Worm (Caenorhabditis elegans) whole organism, late embryonic: ENCODE data around the gene C25D7.16.
A peak's percentile ranks its signal among the peaks of the same experiment; 100 is the strongest.

Experiments used
- C08G9.2 ChIP-seq: sonication (generic microtip); optimal IDR thresholded peaks from 2 replicates; lab custom pipeline; 2016; ENCODE audit warnings: mild to moderate bottlenecking, missing genetic modification characterization, moderate library complexity, missing compliant biosample characterization
- C38D4.7 ChIP-seq: fragments of 200-800 bp; sonication (Bioruptor generic); optimal IDR thresholded peaks from 2 replicates; lab custom pipeline; 2018; ENCODE audit warnings: mild to moderate bottlenecking, missing genetic modification characterization, moderate library complexity, missing compliant biosample characterization
- F13H6.1 ChIP-seq: sonication (generic microtip); optimal IDR thresholded peaks from 2 replicates; lab custom pipeline; 2016; ENCODE audit warnings: missing genetic modification characterization, missing compliant biosample characterization
- K02D7.2 ChIP-seq: sonication (generic microtip); optimal IDR thresholded peaks from 2 replicates; lab custom pipeline; 2017; ENCODE audit warnings: mild to moderate bottlenecking, missing genetic modification characterization, missing compliant biosample characterization
- T23F11.4 ChIP-seq: fragments of 200-800 bp; sonication (Bioruptor generic); optimal IDR thresholded peaks from 2 replicates; lab custom pipeline; 2018; ENCODE audit warnings: mild to moderate bottlenecking, missing genetic modification characterization, missing compliant biosample characterization
- ahr-1 ChIP-seq: sonication (generic microtip); optimal IDR thresholded peaks from 2 replicates; lab custom pipeline; 2016; ENCODE audit warnings: missing genetic modification characterization, missing compliant biosample characterization
- ama-1 ChIP-seq: fragments of 150-350 bp; optimal IDR thresholded peaks from 2 replicates; lab custom pipeline; 2014
- ceh-14 ChIP-seq: sonication (generic microtip); optimal IDR thresholded peaks from 2 replicates; lab custom pipeline; 2016; ENCODE audit warnings: missing genotype, missing genetic modification characterization, missing compliant biosample characterization
- ceh-18 ChIP-seq: sonication (generic microtip); optimal IDR thresholded peaks from 2 replicates; lab custom pipeline; 2016; ENCODE audit warnings: missing genetic modification characterization, missing compliant biosample characterization
- ceh-19 ChIP-seq: fragments of 200-800 bp; sonication (Bioruptor generic); optimal IDR thresholded peaks from 2 replicates; lab custom pipeline; 2018; ENCODE audit warnings: mild to moderate bottlenecking, missing genetic modification characterization, missing compliant biosample characterization
- ceh-2 ChIP-seq: sonication (generic microtip); optimal IDR thresholded peaks from 2 replicates; lab custom pipeline; 2016; ENCODE audit warnings: missing genotype, missing genetic modification characterization, missing compliant biosample characterization
- ceh-22 ChIP-seq: sonication (generic microtip); optimal IDR thresholded peaks from 2 replicates; lab custom pipeline; 2017; ENCODE audit warnings: missing biosample characterization, missing genetic modification characterization
- ceh-24 ChIP-seq: sonication (generic microtip); optimal IDR thresholded peaks from 2 replicates; lab custom pipeline; 2016; ENCODE audit warnings: mild to moderate bottlenecking, missing genetic modification characterization, missing compliant biosample characterization
- ceh-30 ChIP-seq: fragments of 150-350 bp; optimal IDR thresholded peaks from 2 replicates; lab custom pipeline; 2014; ENCODE audit warnings: missing biosample characterization, missing genetic modification characterization
- ceh-45 ChIP-seq: fragments of 200-800 bp; sonication (Bioruptor generic); IDR thresholded peaks from 2 replicates; pipeline ENCODE4 v1.3.6; 2022; ENCODE audit warnings: missing genetic modification reagents, missing genetic modification characterization, missing compliant biosample characterization
- ceh-48 ChIP-seq: sonication (generic microtip); optimal IDR thresholded peaks from 2 replicates; lab custom pipeline; 2016; ENCODE audit warnings: missing genetic modification characterization, inconsistent platforms, missing compliant biosample characterization
- ceh-6 ChIP-seq: fragments of 200-800 bp; sonication (Bioruptor generic); optimal IDR thresholded peaks from 2 replicates; lab custom pipeline; 2018; ENCODE audit warnings: mild to moderate bottlenecking, missing genetic modification characterization, missing compliant biosample characterization
- ceh-9 ChIP-seq: sonication (generic microtip); optimal IDR thresholded peaks from 2 replicates; lab custom pipeline; 2016; ENCODE audit warnings: mild to moderate bottlenecking, missing genetic modification characterization, inconsistent platforms, missing compliant biosample characterization
- che-1 ChIP-seq: sonication (generic microtip); optimal IDR thresholded peaks from 2 replicates; lab custom pipeline; 2016; ENCODE audit warnings: mild to moderate bottlenecking, missing genetic modification characterization, missing compliant biosample characterization
- elt-2 ChIP-seq: sonication (generic microtip); optimal IDR thresholded peaks from 2 replicates; lab custom pipeline; 2016; ENCODE audit warnings: missing genetic modification reagents, missing genetic modification characterization, missing compliant biosample characterization
- ets-4 ChIP-seq: sonication (generic microtip); optimal IDR thresholded peaks from 2 replicates; lab custom pipeline; 2016; ENCODE audit warnings: missing genetic modification characterization, missing compliant biosample characterization
- fkh-10 ChIP-seq: fragments of 150-350 bp; optimal IDR thresholded peaks from 2 replicates; lab custom pipeline; 2014; ENCODE audit warnings: missing biosample characterization, missing genetic modification reagents, missing genetic modification characterization
- fkh-6 ChIP-seq: sonication (generic microtip); optimal IDR thresholded peaks from 2 replicates; lab custom pipeline; 2016; ENCODE audit warnings: missing genetic modification characterization, missing compliant biosample characterization
- gmeb-2 ChIP-seq: sonication (generic microtip); optimal IDR thresholded peaks from 2 replicates; lab custom pipeline; 2016; ENCODE audit warnings: missing genetic modification characterization, inconsistent platforms, missing compliant biosample characterization
- hlh-13 ChIP-seq: fragments of 200-800 bp; sonication (Bioruptor generic); optimal IDR thresholded peaks from 2 replicates; lab custom pipeline; 2018; ENCODE audit warnings: mild to moderate bottlenecking, missing genetic modification characterization, missing compliant biosample characterization
- hlh-15 ChIP-seq: sonication (generic microtip); optimal IDR thresholded peaks from 2 replicates; lab custom pipeline; 2016; ENCODE audit warnings: missing genetic modification characterization, missing compliant biosample characterization
- hlh-30 ChIP-seq: sonication (generic microtip); optimal IDR thresholded peaks from 2 replicates; lab custom pipeline; 2017; ENCODE audit warnings: antibody characterized with exemption, missing genetic modification characterization, missing compliant biosample characterization; ENCODE audit not compliant: insufficient read depth
- hlh-6 ChIP-seq: sonication (generic microtip); optimal IDR thresholded peaks from 2 replicates; lab custom pipeline; 2016; ENCODE audit warnings: missing genotype, missing genetic modification characterization, missing compliant biosample characterization
- hlh-8 ChIP-seq: sonication (generic microtip); optimal IDR thresholded peaks from 2 replicates; lab custom pipeline; 2016; ENCODE audit warnings: missing genotype, missing genetic modification characterization, missing compliant biosample characterization
- lin-11 ChIP-seq: fragments of 200-800 bp; sonication (Bioruptor generic); optimal IDR thresholded peaks from 2 replicates; lab custom pipeline; 2018; ENCODE audit warnings: mild to moderate bottlenecking, missing genetic modification characterization, missing compliant biosample characterization
- mec-3 ChIP-seq: sonication (generic microtip); optimal IDR thresholded peaks from 2 replicates; lab custom pipeline; 2016; ENCODE audit warnings: borderline replicate concordance, missing genetic modification characterization, missing compliant biosample characterization
- nhr-232 ChIP-seq: sonication (generic microtip); optimal IDR thresholded peaks from 2 replicates; lab custom pipeline; 2016; ENCODE audit warnings: missing genetic modification characterization, missing compliant biosample characterization
- npax-4 ChIP-seq: sonication (generic microtip); optimal IDR thresholded peaks from 2 replicates; lab custom pipeline; 2016; ENCODE audit warnings: missing genetic modification characterization, missing compliant biosample characterization
- pag-3 ChIP-seq: sonication (generic microtip); optimal IDR thresholded peaks from 2 replicates; lab custom pipeline; 2016; ENCODE audit warnings: missing compliant biosample characterization, missing genetic modification characterization, borderline replicate concordance
- pat-9 ChIP-seq: fragments of 200-800 bp; sonication (Bioruptor generic); optimal IDR thresholded peaks from 2 replicates; lab custom pipeline; 2018; ENCODE audit warnings: mild to moderate bottlenecking, missing genetic modification characterization, moderate library complexity, missing compliant biosample characterization
- pax-1 ChIP-seq: fragments of 150-350 bp; optimal IDR thresholded peaks from 2 replicates; lab custom pipeline; 2014; ENCODE audit warnings: missing biosample characterization, missing genetic modification characterization
- pros-1 ChIP-seq: fragments of 150-350 bp; optimal IDR thresholded peaks from 2 replicates; lab custom pipeline; 2014; ENCODE audit warnings: missing biosample characterization, missing genetic modification reagents, missing genetic modification characterization
- ref-2 ChIP-seq: sonication (generic microtip); optimal IDR thresholded peaks from 2 replicates; lab custom pipeline; 2016; ENCODE audit warnings: missing genetic modification characterization, missing compliant biosample characterization
- sox-4 ChIP-seq: sonication (generic microtip); optimal IDR thresholded peaks from 2 replicates; lab custom pipeline; 2017; ENCODE audit warnings: mild to moderate bottlenecking, missing genetic modification characterization, inconsistent platforms, missing compliant biosample characterization
- tbx-2 ChIP-seq: sonication (generic microtip); optimal IDR thresholded peaks from 2 replicates; lab custom pipeline; 2016; ENCODE audit warnings: missing genetic modification characterization, missing compliant biosample characterization
- ttx-3 ChIP-seq: sonication (generic microtip); optimal IDR thresholded peaks from 2 replicates; lab custom pipeline; 2016; ENCODE audit warnings: missing genetic modification reagents, missing genetic modification characterization, missing compliant biosample characterization
- unc-3 ChIP-seq, 2 experiments: fragments of 200-800 bp in 1 of 2; sonication (Bioruptor generic) in 1 of 2; sonication (generic microtip) in 1 of 2; conservative IDR thresholded peaks in 1 of 2; optimal IDR thresholded peaks in 1 of 2; 2 replicates each; pipeline versions ENCODE4 v1.3.6 to Lab custom; 2016 to 2022; ENCODE audit warnings: missing compliant biosample characterization in 2 of 2, missing genetic modification characterization in 2 of 2, missing genetic modification reagents in 1 of 2
- unc-42 ChIP-seq: sonication (generic microtip); optimal IDR thresholded peaks from 2 replicates; lab custom pipeline; 2016; ENCODE audit warnings: missing genotype, missing genetic modification characterization, missing compliant biosample characterization
- unc-55 ChIP-seq: sonication (generic microtip); optimal IDR thresholded peaks from 2 replicates; lab custom pipeline; 2017; ENCODE audit warnings: missing biosample characterization, missing genetic modification reagents, missing genetic modification characterization
- ztf-16 ChIP-seq: sonication (generic microtip); optimal IDR thresholded peaks from 2 replicates; lab custom pipeline; 2017; ENCODE audit warnings: missing genetic modification characterization, missing compliant biosample characterization

Gene C25D7.16

ce11 chrV:15048107-15048506, 7.9 kb upstream of the C25D7.16 start, which contains the start of gene sdc-3:
sdc-3 (minus strand) TSS chrV:15048207.
- no peak for TF ChIP-seq ceh-18
- peak; percentile 17 for TF ChIP-seq unc-55
- TF ChIP-seq tbx-2 = no peak

- no peak for TF ChIP-seq hlh-30 (tag; lab: Kevin White, UChicago)
- no peak for TF ChIP-seq sox-4
- no peak for TF ChIP-seq ttx-3 (tag; lab: Kevin White, UChicago)
- TF ChIP-seq fkh-10 (GFP tag; lab: Kevin White, UChicago) = no peak
- TF ChIP-seq ceh-6 (GFP tag; lab: Kevin White, UChicago) = no peak
- TF ChIP-seq fkh-6 (tag; lab: Kevin White, UChicago) = no peak
- TF ChIP-seq pax-1 (tag; lab: Kevin White, UChicago) = no peak
- no peak for TF ChIP-seq gmeb-2 (tag; lab: Kevin White, UChicago)
- no peak for TF ChIP-seq elt-2 (tag; lab: Kevin White, UChicago)
- TF ChIP-seq ama-1 (lab: Kevin White, UChicago) = no peak
- TF ChIP-seq T23F11.4 (GFP tag; lab: Kevin White, UChicago) = no peak
- no peak for TF ChIP-seq ceh-14 (tag; lab: Kevin White, UChicago)
- no peak for TF ChIP-seq che-1 (tag; lab: Kevin White, UChicago)
- no peak for TF ChIP-seq ceh-2 (tag; lab: Kevin White, UChicago)
- TF ChIP-seq pat-9 = no peak
- no peak for TF ChIP-seq ceh-18
- no peak for TF ChIP-seq unc-3 (GFP tag; conservative IDR thresholded peaks at IDR 0.05; lab: Robert Waterston, UW)
- TF ChIP-seq unc-3 (tag; optimal IDR thresholded peaks at IDR 0.05; lab: Kevin White, UChicago) = no peak
- no peak for TF ChIP-seq pros-1 (tag; lab: Kevin White, UChicago)
- no peak for TF ChIP-seq hlh-15 (tag; lab: Kevin White, UChicago)
- no peak for TF ChIP-seq ceh-9 (tag; lab: Kevin White, UChicago)
Measured at ce11 chrV:15051720-15052119, 4.3 kb upstream of the C25D7.16 start.

DNA sequence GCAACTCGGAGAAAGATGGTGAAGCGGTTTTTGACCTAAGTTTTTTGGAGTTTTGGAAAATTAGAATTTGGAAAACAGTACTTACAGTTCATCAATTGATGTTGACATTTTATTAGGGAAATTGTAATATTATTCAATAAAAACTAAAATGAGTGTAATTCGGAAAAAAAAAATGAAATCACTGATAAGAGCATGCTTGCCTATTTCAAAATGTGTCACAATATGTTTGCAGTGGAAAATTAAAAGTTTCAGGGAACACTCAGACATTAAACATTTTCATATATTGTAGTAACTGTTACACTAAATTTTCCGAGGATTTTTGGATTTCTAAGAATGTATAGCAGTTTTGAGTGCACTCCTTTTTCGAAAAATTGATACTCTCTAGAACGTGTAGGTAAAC, 3.6 kb upstream of the C25D7.16 start, which contains the start of the genes fbxa-82 and C25D7.5:
fbxa-82 (minus strand) TSS at position 163 of the 400 bp plus-strand sequence.
C25D7.5 (plus strand) TSS at position 283 of the 400 bp plus-strand sequence.
- TF ChIP-seq nhr-232 (tag; lab: Kevin White, UChicago) = no peak
- no peak for TF ChIP-seq tbx-2
- TF ChIP-seq gmeb-2 (tag; lab: Kevin White, UChicago) = no peak
- TF ChIP-seq ahr-1 (tag; lab: Kevin White, UChicago) = no peak
- no peak for TF ChIP-seq ceh-48 (tag; lab: Kevin White, UChicago)
- TF ChIP-seq C08G9.2 = no peak
- TF ChIP-seq ceh-30 = no peak
- no peak for TF ChIP-seq hlh-8 (tag; lab: Kevin White, UChicago)
- TF ChIP-seq ceh-19 (GFP tag; lab: Kevin White, UChicago) = no peak
- TF ChIP-seq npax-4 (tag; lab: Kevin White, UChicago) = no peak
- TF ChIP-seq unc-3 (GFP tag; conservative IDR thresholded peaks at IDR 0.05; lab: Robert Waterston, UW) = no peak
- no peak for TF ChIP-seq unc-3 (tag; optimal IDR thresholded peaks at IDR 0.05; lab: Kevin White, UChicago)
- no peak for TF ChIP-seq che-1 (tag; lab: Kevin White, UChicago)
- no peak for TF ChIP-seq K02D7.2 (tag; lab: Kevin White, UChicago)
- no peak for TF ChIP-seq ets-4 (tag; lab: Kevin White, UChicago)
- TF ChIP-seq lin-11 (tag; lab: Kevin White, UChicago) = no peak
- TF ChIP-seq ceh-14 (tag; lab: Kevin White, UChicago) = no peak
- no peak for TF ChIP-seq ceh-2 (tag; lab: Kevin White, UChicago)
- TF ChIP-seq pag-3 (tag; lab: Kevin White, UChicago) = no peak

DNA sequence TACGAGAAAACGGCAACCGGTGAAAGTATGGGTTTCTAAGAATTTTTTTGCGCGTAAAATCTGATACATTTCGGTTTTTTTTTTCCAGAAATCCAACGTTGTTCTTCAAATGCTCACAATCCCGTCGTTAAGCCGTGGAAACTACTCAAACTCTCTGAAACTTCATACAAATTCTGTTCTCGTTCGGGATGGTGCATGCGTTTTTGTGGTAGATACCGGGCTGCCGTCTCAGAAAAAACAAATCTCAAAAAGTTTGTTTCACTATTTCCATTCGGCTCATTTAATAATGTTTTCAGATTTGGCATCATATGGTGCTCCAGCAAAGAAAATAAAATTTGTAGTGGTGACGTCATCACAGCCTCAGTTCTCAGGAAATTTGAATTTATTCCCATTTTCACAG, 1.2 kb upstream of the C25D7.16 start:
- TF ChIP-seq ref-2 (tag; lab: Kevin White, UChicago) (no peak), K02D7.2 (tag; lab: Kevin White, UChicago) (no peak), elt-2 (tag; lab: Kevin White, UChicago) (no peak), ceh-14 (tag; lab: Kevin White, UChicago) (no peak), ceh-45 (no peak), hlh-6 (tag; lab: Kevin White, UChicago) (no peak), nhr-232 (tag; lab: Kevin White, UChicago) (no peak), mec-3 (no peak), unc-55 (no peak), ceh-22 (tag; lab: Kevin White, UChicago) (no peak), F13H6.1 (tag; lab: Kevin White, UChicago) (no peak), unc-42 (tag; lab: Kevin White, UChicago) (no peak), C38D4.7 (GFP tag; lab: Kevin White, UChicago) (no peak), ceh-24 (tag; lab: Kevin White, UChicago) (no peak), hlh-13 (no peak), che-1 (tag; lab: Kevin White, UChicago) (no peak), lin-11 (tag; lab: Kevin White, UChicago) (no peak), ceh-48 (tag; lab: Kevin White, UChicago) (no peak), fkh-10 (GFP tag; lab: Kevin White, UChicago) (no peak), ztf-16 (tag; lab: Kevin White, UChicago) (no peak)
